Worm (Caenorhabditis elegans): Measurements from ENCODE around the gene Y102A5C.4.
"Not testable (repeated sequence)": the region's sequence is repeated elsewhere in the genome, so short reads cannot be mapped to it uniquely, and the experiment has no call there.

Gene Y102A5C.4

ce11 chrV:16919675-16920074 lies 2.4 kb upstream of the Y102A5C.4 start:
- TF ChIP-seq flt-1 (GFP tag; IDR thresholded peaks at IDR 0.05) = no peak
- TF ChIP-seq ztf-29 (GFP tag; IDR thresholded peaks at IDR 0.05) = no peak
- no peak for TF ChIP-seq T22C8.4 (GFP tag; IDR thresholded peaks at IDR 0.05)
- TF ChIP-seq ref-1 (GFP tag; conservative IDR thresholded peaks at IDR 0.05) = no peak

DNA sequence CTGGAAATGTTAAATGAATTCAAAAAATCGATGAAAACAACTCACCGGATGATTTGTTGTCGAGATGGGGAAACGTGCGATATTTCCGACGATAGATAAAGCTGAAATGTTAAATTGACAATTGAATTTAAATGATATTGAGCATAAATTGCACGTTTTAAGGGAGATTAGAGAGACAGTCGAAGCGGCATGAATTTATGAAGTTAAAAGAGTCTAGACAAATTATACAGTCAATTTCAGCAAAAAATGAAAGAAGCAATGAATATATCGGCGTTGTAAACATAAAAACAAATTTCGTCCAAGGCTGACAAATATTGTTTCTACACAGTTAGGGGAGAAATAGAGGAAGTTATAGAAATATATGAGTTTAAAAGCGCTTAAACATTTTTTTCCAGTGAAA lies 5.3 kb downstream of the Y102A5C.4 start, which contains the start of gene Y102A5C.36:
TSS of gene Y102A5C.36 (minus strand) at position 101 of the 400 bp plus-strand sequence.
- no peak for TF ChIP-seq klf-2 (GFP tag; conservative IDR thresholded peaks at IDR 0.05)
- TF ChIP-seq med-1 (GFP tag; optimal IDR thresholded peaks at IDR 0.05; ENCODE audit: insufficient read depth) = no peak
- TF ChIP-seq tab-1 (GFP tag; IDR thresholded peaks at IDR 0.05) = no peak
- TF ChIP-seq T22C8.4 (GFP tag; IDR thresholded peaks at IDR 0.05) = no peak
- no peak for TF ChIP-seq ref-1 (GFP tag; conservative IDR thresholded peaks at IDR 0.05)

ce11 chrV:16938731-16939130 lies 16.7 kb downstream of the Y102A5C.4 start, which contains the start of gene fbxa-148:
Gene fbxa-148 (plus strand): TSS chrV:16939031.
- TF ChIP-seq T22C8.4 (GFP tag; IDR thresholded peaks at IDR 0.05); med-1 (GFP tag; optimal IDR thresholded peaks at IDR 0.05; ENCODE audit: insufficient read depth); tab-1 (GFP tag; IDR thresholded peaks at IDR 0.05): not testable (repeated sequence)

- not testable (repeated sequence) for TF ChIP-seq flt-1 (GFP tag; IDR thresholded peaks at IDR 0.05); ztf-23 (GFP tag; IDR thresholded peaks at IDR 0.05); cog-1 (tag; optimal IDR thresholded peaks at IDR 0.05)
These were observed 26.0 kb downstream of the Y102A5C.4 start, which contains the start of gene fbxa-112 for ce11 chrV:16948011-16948410. Gene fbxa-112 (minus strand): TSS chrV:16948111.

DNA sequence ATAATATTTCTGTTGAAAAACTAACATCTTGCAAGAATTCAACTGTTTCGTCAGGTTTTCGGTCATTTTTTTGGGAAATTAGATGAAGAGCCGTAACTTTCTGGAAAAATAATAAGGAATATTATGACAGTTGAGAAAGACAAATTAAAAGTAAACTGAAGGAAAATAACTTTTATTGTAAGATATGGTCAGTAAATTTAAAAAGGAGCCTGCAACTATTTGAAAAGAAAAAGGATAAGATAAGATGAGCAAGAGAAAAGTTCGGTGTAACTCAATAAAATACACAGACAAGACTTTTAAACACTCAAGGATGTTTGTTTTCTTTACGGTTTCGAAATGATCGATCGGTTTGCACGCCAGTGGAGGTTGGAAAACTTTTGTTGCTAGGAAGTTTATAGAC lies 27.6 kb downstream of the Y102A5C.4 start, which contains the start of gene fbxa-111:
TSS of gene fbxa-111 (minus strand) at position 101 of the 400 bp plus-strand sequence.
- TF ChIP-seq klf-2 (GFP tag; conservative IDR thresholded peaks at IDR 0.05); ref-1 (GFP tag; conservative IDR thresholded peaks at IDR 0.05); cog-1 (tag; optimal IDR thresholded peaks at IDR 0.05): not testable (repeated sequence)

DNA sequence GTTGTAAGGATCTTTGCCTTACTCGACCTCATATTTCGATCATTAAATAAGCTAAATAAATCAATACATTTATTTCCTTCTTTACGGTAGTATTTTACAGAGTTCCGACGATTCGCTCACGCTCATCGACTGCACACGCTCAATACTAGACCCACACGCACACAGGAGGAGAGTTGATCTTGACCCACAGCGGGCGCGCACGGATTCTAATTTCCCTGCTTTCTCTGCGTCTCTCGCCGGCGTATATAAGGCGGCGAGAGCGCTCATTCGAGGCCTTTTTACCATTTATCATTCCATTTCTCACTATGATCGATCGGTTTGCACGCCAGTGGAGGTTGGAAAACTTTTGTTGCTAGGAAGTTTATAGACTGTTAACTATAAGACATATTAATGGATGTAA lies 28.0 kb downstream of the Y102A5C.4 start:
- TF ChIP-seq cog-1 (tag; optimal IDR thresholded peaks at IDR 0.05) (no peak), med-1 (GFP tag; optimal IDR thresholded peaks at IDR 0.05; ENCODE audit: insufficient read depth) (no peak), tab-1 (GFP tag; IDR thresholded peaks at IDR 0.05) (no peak), ztf-23 (GFP tag; IDR thresholded peaks at IDR 0.05) (no peak), klf-2 (GFP tag; conservative IDR thresholded peaks at IDR 0.05) (no peak), flt-1 (GFP tag; IDR thresholded peaks at IDR 0.05) (no peak), T22C8.4 (GFP tag; IDR thresholded peaks at IDR 0.05) (no peak), ztf-29 (GFP tag; IDR thresholded peaks at IDR 0.05) (no peak), ref-1 (GFP tag; conservative IDR thresholded peaks at IDR 0.05) (no peak)

- TF ChIP-seq tab-1 (GFP tag; IDR thresholded peaks at IDR 0.05) (no peak), T22C8.4 (GFP tag; IDR thresholded peaks at IDR 0.05) (no peak), cog-1 (tag; optimal IDR thresholded peaks at IDR 0.05) (no peak), ztf-29 (GFP tag; IDR thresholded peaks at IDR 0.05) (no peak), flt-1 (GFP tag; IDR thresholded peaks at IDR 0.05) (no peak), med-1 (GFP tag; optimal IDR thresholded peaks at IDR 0.05; ENCODE audit: insufficient read depth) (no peak), klf-2 (GFP tag; conservative IDR thresholded peaks at IDR 0.05) (no peak), ztf-23 (GFP tag; IDR thresholded peaks at IDR 0.05) (no peak), ref-1 (GFP tag; conservative IDR thresholded peaks at IDR 0.05) (no peak)
These were observed 29.5 kb downstream of the Y102A5C.4 start, which contains the start of gene clec-238 for ce11 chrV:16951504-16951903. Gene clec-238 (plus strand): TSS chrV:16951804.

- TF ChIP-seq ztf-23 (GFP tag; IDR thresholded peaks at IDR 0.05) = no peak
- no peak for TF ChIP-seq tab-1 (GFP tag; IDR thresholded peaks at IDR 0.05)
- TF ChIP-seq med-1 (GFP tag; optimal IDR thresholded peaks at IDR 0.05; ENCODE audit: insufficient read depth) = no peak
- no peak for TF ChIP-seq flt-1 (GFP tag; IDR thresholded peaks at IDR 0.05)
- TF ChIP-seq cog-1 (tag; optimal IDR thresholded peaks at IDR 0.05) = no peak
- TF ChIP-seq ref-1 (GFP tag; conservative IDR thresholded peaks at IDR 0.05) = no peak
- TF ChIP-seq T22C8.4 (GFP tag; IDR thresholded peaks at IDR 0.05) = no peak
- no peak for TF ChIP-seq klf-2 (GFP tag; conservative IDR thresholded peaks at IDR 0.05)
- no peak for TF ChIP-seq ztf-29 (GFP tag; IDR thresholded peaks at IDR 0.05)
These were observed 32.7 kb downstream of the Y102A5C.4 start, which contains the start of gene srh-206 for ce11 chrV:16954766-16955165. Gene srh-206 (minus strand): TSS chrV:16954866.

ce11 chrV:16956229-16956628 lies 34.2 kb downstream of the Y102A5C.4 start, which contains the start of gene clec-239:
Gene clec-239 (plus strand): TSS chrV:16956529.
- no peak for TF ChIP-seq ztf-23 (GFP tag; IDR thresholded peaks at IDR 0.05)
- no peak for TF ChIP-seq T22C8.4 (GFP tag; IDR thresholded peaks at IDR 0.05)
- no peak for TF ChIP-seq ztf-29 (GFP tag; IDR thresholded peaks at IDR 0.05)
- TF ChIP-seq flt-1 (GFP tag; IDR thresholded peaks at IDR 0.05) = no peak
- no peak for TF ChIP-seq med-1 (GFP tag; optimal IDR thresholded peaks at IDR 0.05; ENCODE audit: insufficient read depth)
- TF ChIP-seq ref-1 (GFP tag; conservative IDR thresholded peaks at IDR 0.05) = no peak
- no peak for TF ChIP-seq klf-2 (GFP tag; conservative IDR thresholded peaks at IDR 0.05)
- no peak for TF ChIP-seq tab-1 (GFP tag; IDR thresholded peaks at IDR 0.05)
- no peak for TF ChIP-seq cog-1 (tag; optimal IDR thresholded peaks at IDR 0.05)

ce11 chrV:16958975-16959374 lies 36.9 kb downstream of the Y102A5C.4 start:
- TF ChIP-seq ztf-29 (GFP tag; IDR thresholded peaks at IDR 0.05) (no peak), cog-1 (tag; optimal IDR thresholded peaks at IDR 0.05) (no peak), ref-1 (GFP tag; conservative IDR thresholded peaks at IDR 0.05) (no peak), tab-1 (GFP tag; IDR thresholded peaks at IDR 0.05) (no peak), ztf-23 (GFP tag; IDR thresholded peaks at IDR 0.05) (no peak), flt-1 (GFP tag; IDR thresholded peaks at IDR 0.05) (no peak), T22C8.4 (GFP tag; IDR thresholded peaks at IDR 0.05) (no peak), klf-2 (GFP tag; conservative IDR thresholded peaks at IDR 0.05) (no peak), med-1 (GFP tag; optimal IDR thresholded peaks at IDR 0.05; ENCODE audit: insufficient read depth) (no peak)

Measured in whole organism, midembryonic.